Fruit fly (Drosophila melanogaster) whole organism, prepupa: Measurements from ENCODE around the gene CG2926.

Source experiments
- Blimp-1 ChIP-seq: fragments of 200-800 bp; sonication (Bioruptor generic); optimal IDR thresholded peaks from 3 replicates; lab custom pipeline; 2017; ENCODE audit warnings: missing biosample characterization, missing genetic modification characterization, mild to moderate bottlenecking, moderate library complexity, missing genetic modification reagents
- CG10631 ChIP-seq: fragments of 200-800 bp; sonication (Bioruptor generic); optimal IDR thresholded peaks from 2 replicates; lab custom pipeline; 2016; ENCODE audit warnings: missing biosample characterization, missing genetic modification characterization
- CG10669 ChIP-seq: fragments of 200-800 bp; sonication (Bioruptor generic); optimal IDR thresholded peaks from 3 replicates; lab custom pipeline; 2018; ENCODE audit warnings: missing biosample characterization, mild to moderate bottlenecking, missing genetic modification characterization, moderate library complexity
- CG11762 ChIP-seq: fragments of 200-800 bp; sonication (Bioruptor generic); optimal IDR thresholded peaks from 3 replicates; lab custom pipeline; 2016; ENCODE audit warnings: missing biosample characterization, missing genetic modification characterization; ENCODE audit not compliant: insufficient read depth
- CG11902 ChIP-seq: fragments of 200-800 bp; sonication (Bioruptor generic); optimal IDR thresholded peaks from 3 replicates; lab custom pipeline; 2016; ENCODE audit warnings: missing biosample characterization, missing genetic modification characterization
- CG1621 ChIP-seq: fragments of 200-800 bp; sonication (Bioruptor generic); optimal IDR thresholded peaks from 3 replicates; lab custom pipeline; 2018; ENCODE audit warnings: missing biosample characterization, mild to moderate bottlenecking, missing genetic modification characterization
- CG16779 ChIP-seq: fragments of 200-800 bp; sonication (Bioruptor generic); optimal IDR thresholded peaks from 3 replicates; lab custom pipeline; 2017; ENCODE audit warnings: missing biosample characterization, mild to moderate bottlenecking, missing genetic modification characterization
- CG6163 ChIP-seq: fragments of 200-800 bp; sonication (Bioruptor generic); IDR thresholded peaks from 3 replicates; pipeline ENCODE4 v1.3.6; 2022; ENCODE audit warnings: missing biosample characterization, missing genetic modification characterization
- CG6276 ChIP-seq: fragments of 200-800 bp; sonication (Bioruptor generic); optimal IDR thresholded peaks from 2 replicates; lab custom pipeline; 2017; ENCODE audit warnings: missing biosample characterization, mild to moderate bottlenecking, missing genetic modification characterization
- CG6792 ChIP-seq: fragments of 200-800 bp; sonication (Bioruptor generic); optimal IDR thresholded peaks from 3 replicates; lab custom pipeline; 2016; ENCODE audit warnings: missing biosample characterization, missing genetic modification characterization
- CG6808 ChIP-seq: fragments of 200-800 bp; sonication (Bioruptor generic); optimal IDR thresholded peaks from 3 replicates; lab custom pipeline; 2017; ENCODE audit warnings: missing biosample characterization, missing genetic modification characterization, mild to moderate bottlenecking, moderate library complexity, missing genetic modification reagents
- CG6854 ChIP-seq: fragments of 200-800 bp; sonication (Bioruptor generic); optimal IDR thresholded peaks from 2 replicates; lab custom pipeline; 2017; ENCODE audit warnings: missing biosample characterization, mild to moderate bottlenecking, missing genetic modification characterization
- CG7368 ChIP-seq: fragments of 200-800 bp; sonication (Bioruptor generic); optimal IDR thresholded peaks from 3 replicates; lab custom pipeline; 2016; ENCODE audit warnings: missing biosample characterization, missing genetic modification characterization
- CG8119 ChIP-seq: fragments of 200-800 bp; sonication (Bioruptor generic); IDR thresholded peaks from 3 replicates; pipeline ENCODE4 v1.3.6; 2022; ENCODE audit warnings: missing biosample characterization, missing genetic modification characterization
- CG8319 ChIP-seq: fragments of 200-800 bp; sonication (Bioruptor generic); optimal IDR thresholded peaks from 3 replicates; lab custom pipeline; 2016; ENCODE audit warnings: missing biosample characterization, missing genetic modification characterization
- CG9139 ChIP-seq: fragments of 200-800 bp; sonication (Bioruptor generic); optimal IDR thresholded peaks from 3 replicates; lab custom pipeline; 2017; ENCODE audit warnings: missing biosample characterization, mild to moderate bottlenecking, missing genetic modification characterization
- Eip75B ChIP-seq: fragments of 200-800 bp; sonication (Bioruptor generic); optimal IDR thresholded peaks from 3 replicates; lab custom pipeline; 2016; ENCODE audit warnings: missing biosample characterization, missing genetic modification characterization
- Eip78C ChIP-seq: fragments of 200-800 bp; sonication (Bioruptor generic); peaks from one replicate; lab custom pipeline; 2016; ENCODE audit warnings: missing biosample characterization, missing genetic modification characterization
- Gug ChIP-seq: fragments of 200-800 bp; sonication (Bioruptor generic); IDR thresholded peaks from 2 replicates; pipeline ENCODE4 v1.3.6; 2022; ENCODE audit warnings: missing biosample characterization, missing genetic modification characterization
- Hr38 ChIP-seq: sonication (Bioruptor generic); optimal IDR thresholded peaks from 2 replicates; lab custom pipeline; 2016; ENCODE audit warnings: missing biosample characterization, missing genetic modification characterization
- Hr39 ChIP-seq: fragments of 200-800 bp; sonication (Bioruptor generic); optimal IDR thresholded peaks from 2 replicates; lab custom pipeline; 2016; ENCODE audit warnings: missing biosample characterization, missing genetic modification characterization
- Hr4 ChIP-seq: fragments of 200-800 bp; sonication (Bioruptor generic); optimal IDR thresholded peaks from 3 replicates; lab custom pipeline; 2016; ENCODE audit warnings: missing biosample characterization, missing genetic modification characterization
- Smox ChIP-seq: fragments of 200-800 bp; sonication (Bioruptor generic); optimal IDR thresholded peaks from 3 replicates; lab custom pipeline; 2016; ENCODE audit warnings: missing biosample characterization, missing genetic modification characterization
- Sox14 ChIP-seq: fragments of 200-800 bp; sonication (Bioruptor generic); optimal IDR thresholded peaks from 3 replicates; lab custom pipeline; 2016; ENCODE audit warnings: missing biosample characterization, missing genetic modification characterization
- achi ChIP-seq: fragments of 200-800 bp; sonication (Bioruptor generic); optimal IDR thresholded peaks from 3 replicates; lab custom pipeline; 2016; ENCODE audit warnings: missing biosample characterization, missing genetic modification characterization
- cyc ChIP-seq: fragments of 200-800 bp; sonication (Bioruptor generic); optimal IDR thresholded peaks from 3 replicates; lab custom pipeline; 2016; ENCODE audit warnings: missing biosample characterization, missing genetic modification characterization
- dsx ChIP-seq: fragments of 200-800 bp; optimal IDR thresholded peaks from 3 replicates; lab custom pipeline; 2019; ENCODE audit warnings: missing biosample characterization, mild to moderate bottlenecking, missing genetic modification characterization, moderate library complexity; ENCODE audit not compliant: poor library complexity, severe bottlenecking
- eg ChIP-seq: fragments of 200-800 bp; sonication (Bioruptor generic); IDR thresholded peaks from 3 replicates; pipeline ENCODE4 v1.3.6; 2022; ENCODE audit warnings: missing biosample characterization, missing genetic modification characterization
- esn ChIP-seq: fragments of 200-800 bp; sonication (Bioruptor generic); optimal IDR thresholded peaks from 2 replicates; lab custom pipeline; 2016; ENCODE audit warnings: missing biosample characterization, mild to moderate bottlenecking, missing genetic modification characterization, moderate library complexity
- fd59A ChIP-seq: fragments of 200-800 bp; sonication (Bioruptor generic); optimal IDR thresholded peaks from 2 replicates; lab custom pipeline; 2017; ENCODE audit warnings: missing biosample characterization, mild to moderate bottlenecking, missing genetic modification characterization, missing genetic modification reagents
- fd85E ChIP-seq: fragments of 200-800 bp; sonication (Bioruptor generic); optimal IDR thresholded peaks from 3 replicates; lab custom pipeline; 2016; ENCODE audit warnings: missing biosample characterization, missing genetic modification characterization
- fkh ChIP-seq: fragments of 200-800 bp; sonication (Bioruptor generic); optimal IDR thresholded peaks from 3 replicates; lab custom pipeline; 2017; ENCODE audit warnings: missing biosample characterization, mild to moderate bottlenecking, missing genetic modification characterization, moderate library complexity
- lz ChIP-seq: fragments of 200-800 bp; sonication (Bioruptor generic); optimal IDR thresholded peaks from 3 replicates; lab custom pipeline; 2016; ENCODE audit warnings: missing biosample characterization, missing genetic modification characterization
- pdm3 ChIP-seq: fragments of 200-800 bp; sonication (Bioruptor generic); optimal IDR thresholded peaks from 3 replicates; lab custom pipeline; 2016; ENCODE audit warnings: missing biosample characterization, missing genetic modification characterization
- salr ChIP-seq, 2 experiments: fragments of 200-800 bp; sonication (Bioruptor generic); optimal IDR thresholded peaks; 3 replicates each; lab custom pipeline; 2016 to 2018; ENCODE audit warnings: missing biosample characterization in 2 of 2, missing genetic modification characterization in 2 of 2, mild to moderate bottlenecking in 1 of 2
- ss ChIP-seq, 2 experiments: fragments of 200-800 bp; sonication (Bioruptor generic); optimal IDR thresholded peaks; 2 replicates in 1 of 2; 3 replicates in 1 of 2; lab custom pipeline; 2017 to 2018; ENCODE audit warnings: mild to moderate bottlenecking in 2 of 2, missing biosample characterization in 2 of 2, missing genetic modification characterization in 2 of 2, moderate library complexity in 1 of 2
- svp ChIP-seq: fragments of 200-800 bp; sonication (Bioruptor generic); peaks from one replicate; lab custom pipeline; 2016; ENCODE audit warnings: missing biosample characterization, missing genetic modification characterization
- topi ChIP-seq: fragments of 200-800 bp; sonication (Bioruptor generic); optimal IDR thresholded peaks from 3 replicates; lab custom pipeline; 2016; ENCODE audit warnings: missing biosample characterization, missing genetic modification characterization
- vri ChIP-seq: fragments of 200-800 bp; sonication (Bioruptor generic); optimal IDR thresholded peaks from 3 replicates; lab custom pipeline; 2016; ENCODE audit warnings: missing biosample characterization, mild to moderate bottlenecking, missing genetic modification characterization

Gene CG2926

dm6 chr3R:5612372-5613113, 24.4 kb upstream of the CG2926 start, which contains the start of gene Rga:
Gene Rga, minus strand, starts transcription at chr3R:5613112.
- TF ChIP-seq salr (GFP tag; optimal IDR thresholded peaks at IDR 0.05; lab: Kevin White, UChicago) (no peak), CG7368 (GFP tag; lab: Kevin White, UChicago) (no peak), Smox (GFP tag; lab: Kevin White, UChicago) (no peak), Eip78C (GFP tag; lab: Kevin White, UChicago) (peak; percentile 48), CG6276 (GFP tag; lab: Kevin White, UChicago) (no peak), fd59A (GFP tag; lab: Kevin White, UChicago) (no peak), CG11902 (GFP tag; lab: Kevin White, UChicago) (no peak), cyc (GFP tag; lab: Kevin White, UChicago) (no peak), Hr38 (GFP tag; lab: Kevin White, UChicago) (no peak), CG6808 (GFP tag; lab: Kevin White, UChicago) (no peak), CG11762 (GFP tag; lab: Kevin White, UChicago) (no peak), esn (GFP tag; lab: Kevin White, UChicago) (no peak), CG1621 (no peak), Blimp-1 (GFP tag; lab: Kevin White, UChicago) (no peak), CG10669 (GFP tag; lab: Kevin White, UChicago) (no peak), CG16779 (tag; lab: Kevin White, UChicago) (no peak), pdm3 (GFP tag; lab: Kevin White, UChicago) (no peak), Hr4 (GFP tag; lab: Kevin White, UChicago) (no peak), CG6854 (GFP tag; lab: Kevin White, UChicago) (peak; percentile 22), achi (GFP tag; lab: Kevin White, UChicago) (no peak), fd85E (peak; percentile 28), ss (GFP tag; optimal IDR thresholded peaks at IDR 0.05; lab: Kevin White, UChicago) (peak; percentile 33 to 38), fkh (no peak), CG6792 (GFP tag; lab: Kevin White, UChicago) (no peak), svp (GFP tag; lab: Kevin White, UChicago) (peak; percentile 86), Sox14 (GFP tag; lab: Kevin White, UChicago) (peak; percentile 67), CG8319 (GFP tag; lab: Kevin White, UChicago) (no peak), CG10631 (GFP tag; lab: Kevin White, UChicago) (no peak), CG9139 (GFP tag; lab: Kevin White, UChicago) (peak; percentile 54), dsx (GFP tag; lab: Kevin White, UChicago) (no peak), eg (GFP tag; lab: Robert Waterston, UW) (no peak), vri (peak; percentile 31), CG8119 (GFP tag; lab: Robert Waterston, UW) (no peak), Gug (no peak), Eip75B (GFP tag; lab: Kevin White, UChicago) (no peak)

- TF ChIP-seq topi (GFP tag; lab: Kevin White, UChicago) (peak; percentile 6), CG8319 (GFP tag; lab: Kevin White, UChicago) (no peak)
Observed at dm6 chr3R:5611733-5612132, 23.6 kb upstream of the CG2926 start.

dm6 chr3R:5611167-5611566, 23.0 kb upstream of the CG2926 start:
- TF ChIP-seq lz (GFP tag; lab: Kevin White, UChicago) (no peak), Gug (no peak), Eip75B (GFP tag; lab: Kevin White, UChicago) (peak; percentile 35), dsx (GFP tag; lab: Kevin White, UChicago) (no peak), CG6163 (peak; percentile 75), CG9139 (GFP tag; lab: Kevin White, UChicago) (no peak), topi (GFP tag; lab: Kevin White, UChicago) (no peak), Sox14 (GFP tag; lab: Kevin White, UChicago) (peak; percentile 14), Eip78C (GFP tag; lab: Kevin White, UChicago) (peak; percentile 65), CG16779 (tag; lab: Kevin White, UChicago) (no peak), Hr38 (GFP tag; lab: Kevin White, UChicago) (no peak), ss (GFP tag; optimal IDR thresholded peaks at IDR 0.05; lab: Kevin White, UChicago) (no peak), svp (GFP tag; lab: Kevin White, UChicago) (no peak), CG8119 (GFP tag; lab: Robert Waterston, UW) (no peak), Hr39 (no peak), fd59A (GFP tag; lab: Kevin White, UChicago) (no peak)
